Fruit fly (Drosophila melanogaster): ENCODE data around the gene Sfp24Bb.
A peak's percentile ranks its signal among the peaks of the same experiment; 100 is the strongest.

Gene Sfp24Bb

DNA sequence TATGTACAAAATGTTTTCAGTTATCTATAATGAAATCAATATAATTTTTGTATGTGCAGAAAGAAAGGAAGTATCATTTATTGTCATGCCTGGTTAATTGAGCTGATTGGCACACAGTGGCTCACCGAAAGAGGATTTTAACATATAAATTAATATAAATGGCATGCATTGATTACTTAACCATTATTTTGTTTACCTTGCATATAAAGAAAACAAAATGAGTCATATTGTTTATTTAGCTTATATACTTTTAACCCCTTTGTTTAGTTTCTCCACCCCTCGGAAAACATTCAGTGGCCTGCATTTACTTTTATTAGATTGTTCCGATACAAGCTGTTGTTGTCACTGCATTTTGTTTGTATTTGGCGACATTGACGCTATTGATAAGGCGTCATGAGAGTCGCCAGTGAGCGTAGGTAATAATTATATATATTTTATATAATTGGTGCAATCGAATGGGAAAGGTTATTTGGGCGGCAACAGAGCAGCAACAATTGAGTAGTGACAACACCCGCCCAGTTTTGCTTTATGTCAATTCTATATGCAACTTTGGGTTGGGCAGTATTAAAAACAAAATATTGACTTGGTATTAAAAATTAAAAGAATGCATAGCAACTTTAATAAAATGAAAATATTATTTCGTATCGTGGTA lies 21.9 kb downstream of the Sfp24Bb start (continued):
- TF ChIP-seq CG8359 (GFP tag; optimal IDR thresholded peaks at IDR 0.05; ENCODE audit: borderline replicate concordance) (no peak), GATAe (GFP tag; conservative IDR thresholded peaks at IDR 0.05) (no peak), PHDP (tag; optimal IDR thresholded peaks at IDR 0.05) (peak; percentile 31), bsh (GFP tag; optimal IDR thresholded peaks at IDR 0.05) (peak in 1 of 2 experiments; percentile 50), gem (tag; optimal IDR thresholded peaks at IDR 0.05) (peak; percentile 24), CG16779 (GFP tag; IDR thresholded peaks at IDR 0.05) (no peak), Hsf (GFP tag; optimal IDR thresholded peaks at IDR 0.05) (no peak), z (GFP tag; IDR thresholded peaks at IDR 0.05) (no peak), ab (GFP tag; optimal IDR thresholded peaks at IDR 0.05) (no peak), vfl (GFP tag; optimal IDR thresholded peaks at IDR 0.05) (no peak), Atf-2 (GFP tag; optimal IDR thresholded peaks at IDR 0.05) (no peak), Fer3 (tag; optimal IDR thresholded peaks at IDR 0.05) (no peak), BEAF-32 (GFP tag; optimal IDR thresholded peaks at IDR 0.05) (no peak), sna (GFP tag; IDR thresholded peaks at IDR 0.05; ENCODE audit: partially characterized antibody) (no peak), Camta (GFP tag; optimal IDR thresholded peaks at IDR 0.05) (no peak), CG14441 (GFP tag; IDR thresholded peaks at IDR 0.05) (0 out of 2 replicates have a peak, but pooled peaks have one; percentile 26), CG12104 (GFP tag; optimal IDR thresholded peaks at IDR 0.05) (no peak), vnd (GFP tag; IDR thresholded peaks at IDR 0.05; ENCODE audit: partially characterized antibody) (no peak), CG13287 (GFP tag; IDR thresholded peaks at IDR 0.05; ENCODE audit: partially characterized antibody) (no peak), CG4730 (GFP tag; IDR thresholded peaks at IDR 0.05) (no peak), CG4707 (GFP tag; optimal IDR thresholded peaks at IDR 0.05) (peak; percentile 26), CG12236 (GFP tag; optimal IDR thresholded peaks at IDR 0.05) (no peak), HHEX (GFP tag; optimal IDR thresholded peaks at IDR 0.05) (no peak), Dp (GFP tag; optimal IDR thresholded peaks at IDR 0.05) (no peak), lola (GFP tag; optimal IDR thresholded peaks at IDR 0.05) (no peak), CG6765 (GFP tag; optimal IDR thresholded peaks at IDR 0.05) (no peak), CG3407 (GFP tag; optimal IDR thresholded peaks at IDR 0.05) (peak; percentile 56), Doc2 (GFP tag; IDR thresholded peaks at IDR 0.05) (no peak), CG12219 (GFP tag; optimal IDR thresholded peaks at IDR 0.05) (no peak), CG33213 (GFP tag; optimal IDR thresholded peaks at IDR 0.05) (no peak), tap (tag; optimal IDR thresholded peaks at IDR 0.05) (peak; percentile 16), Doc3 (GFP tag; IDR thresholded peaks at IDR 0.05; ENCODE audit: partially characterized antibody) (no peak), lilli (GFP tag; optimal IDR thresholded peaks at IDR 0.05) (no peak), Ravus (GFP tag; IDR thresholded peaks at IDR 0.05) (no peak), CG11093 (GFP tag; IDR thresholded peaks at IDR 0.05) (no peak), CG5180 (GFP tag; optimal IDR thresholded peaks at IDR 0.05) (no peak), Taf1 (GFP tag; IDR thresholded peaks at IDR 0.05) (no peak), jing (GFP tag; optimal IDR thresholded peaks at IDR 0.05) (no peak), NK7.1 (GFP tag; optimal IDR thresholded peaks at IDR 0.05) (no peak), ac (GFP tag; optimal IDR thresholded peaks at IDR 0.05) (no peak), CTCF (GFP tag; optimal IDR thresholded peaks at IDR 0.05) (no peak), HmgD (GFP tag; optimal IDR thresholded peaks at IDR 0.05) (no peak), dimm (GFP tag; IDR thresholded peaks at IDR 0.05) (no peak), knrl (GFP tag; IDR thresholded peaks at IDR 0.05; ENCODE audit: partially characterized antibody) (no peak), CG7745 (tag; optimal IDR thresholded peaks at IDR 0.05) (no peak), CG30020 (tag; optimal IDR thresholded peaks at IDR 0.05) (no peak), cato (GFP tag; optimal IDR thresholded peaks at IDR 0.05; ENCODE audit: borderline replicate concordance) (peak; percentile 7), CG9817 (tag; optimal IDR thresholded peaks at IDR 0.05) (no peak), Nf-YB (GFP tag; optimal IDR thresholded peaks at IDR 0.05) (no peak), CG8924 (tag; optimal IDR thresholded peaks at IDR 0.05) (peak; percentile 28)

Measured in whole organism, embryonic.